Worm (Caenorhabditis elegans) whole organism, L1 larva: Measurements from ENCODE around the gene nspf-2.

ENCODE experiments used
- C04F5.9 ChIP-seq: sonication (generic microtip); optimal IDR thresholded peaks from 2 replicates; lab custom pipeline; 2016; ENCODE audit warnings: missing genetic modification characterization, missing compliant biosample characterization
- ces-1 ChIP-seq: fragments of 150-350 bp; optimal IDR thresholded peaks from 2 replicates; lab custom pipeline; 2014; ENCODE audit warnings: missing biosample characterization, missing genetic modification reagents, missing genetic modification characterization
- dpl-1 ChIP-seq, 3 experiments: fragments of 150-350 bp in 2 of 3; sonication (generic microtip) in 1 of 3; optimal IDR thresholded peaks; 2 replicates each; lab custom pipeline; 2014 to 2017; ENCODE audit warnings: missing biosample characterization in 3 of 3, missing genetic modification characterization in 3 of 3, missing genetic modification reagents in 3 of 3
- lin-39 ChIP-seq: fragments of 150-350 bp; optimal IDR thresholded peaks from 2 replicates; lab custom pipeline; 2014; ENCODE audit warnings: missing biosample characterization, missing genetic modification reagents, missing genetic modification characterization
- lir-3 ChIP-seq: sonication (generic microtip); optimal IDR thresholded peaks from 2 replicates; lab custom pipeline; 2016; ENCODE audit warnings: mild to moderate bottlenecking, missing genetic modification characterization, moderate library complexity, missing compliant biosample characterization; ENCODE audit not compliant: poor library complexity
- lsy-2 ChIP-seq, 2 experiments: fragments of 150-350 bp; optimal IDR thresholded peaks; 2 replicates each; lab custom pipeline; 2014; ENCODE audit warnings: missing biosample characterization in 2 of 2, missing genetic modification characterization in 2 of 2
- mdl-1 ChIP-seq, 2 experiments: fragments of 150-350 bp; optimal IDR thresholded peaks; 2 replicates each; lab custom pipeline; 2014 to 2017; ENCODE audit warnings: missing biosample characterization in 2 of 2, missing genetic modification characterization in 2 of 2, inconsistent platforms in 1 of 2
- nhr-19 ChIP-seq: fragments of 200-800 bp; sonication (Bioruptor generic); conservative IDR thresholded peaks from 2 replicates; pipeline ENCODE4 v1.3.6; 2022; ENCODE audit warnings: missing genetic modification characterization, missing compliant biosample characterization
- nhr-77 ChIP-seq: fragments of 150-350 bp; optimal IDR thresholded peaks from 2 replicates; lab custom pipeline; 2014; ENCODE audit warnings: missing biosample characterization, missing genetic modification characterization
- skn-1 ChIP-seq: fragments of 150-350 bp; optimal IDR thresholded peaks from 2 replicates; lab custom pipeline; 2014; ENCODE audit warnings: missing biosample characterization, missing genetic modification characterization
- snpc-4 ChIP-seq: fragments of 150-350 bp; optimal IDR thresholded peaks from 2 replicates; lab custom pipeline; 2014; ENCODE audit warnings: missing biosample characterization, missing genetic modification characterization
- sptf-1 ChIP-seq: fragments of 150-350 bp; optimal IDR thresholded peaks from 2 replicates; lab custom pipeline; 2014; ENCODE audit warnings: missing biosample characterization, missing genetic modification characterization
- tbx-2 ChIP-seq: sonication (generic microtip); optimal IDR thresholded peaks from 2 replicates; lab custom pipeline; 2016; ENCODE audit warnings: missing genetic modification characterization, missing compliant biosample characterization
- unc-130 ChIP-seq: fragments of 150-350 bp; optimal IDR thresholded peaks from 2 replicates; lab custom pipeline; 2017; ENCODE audit warnings: missing biosample characterization, missing genetic modification characterization, inconsistent platforms

ce11 chrII:2719212-2719611 lies 30.5 kb downstream of the nspf-2 start:
- no peak for TF ChIP-seq nhr-19 (GFP tag; lab: Robert Waterston, UW)
- no peak for TF ChIP-seq skn-1 (tag; lab: Kevin White, UChicago)
- no peak for TF ChIP-seq ces-1 (GFP tag; lab: Kevin White, UChicago)
- no peak for TF ChIP-seq lin-39 (tag; lab: Kevin White, UChicago)
- no peak for TF ChIP-seq mdl-1 (tag; optimal IDR thresholded peaks at IDR 0.05; lab: Kevin White, UChicago)
- TF ChIP-seq C04F5.9 (tag; lab: Kevin White, UChicago) = no peak
- no peak for TF ChIP-seq snpc-4 (tag; lab: Kevin White, UChicago)
- TF ChIP-seq lir-3 (tag; lab: Kevin White, UChicago) = no peak
- TF ChIP-seq dpl-1 (GFP tag; optimal IDR thresholded peaks at IDR 0.05; lab: Kevin White, UChicago) = no peak
- TF ChIP-seq sptf-1 (tag; lab: Kevin White, UChicago) = no peak
- TF ChIP-seq lsy-2 (tag; optimal IDR thresholded peaks at IDR 0.05; lab: Kevin White, UChicago) = no peak
- TF ChIP-seq tbx-2 (tag; lab: Kevin White, UChicago) = no peak
- no peak for TF ChIP-seq nhr-77 (tag; lab: Kevin White, UChicago)
- TF ChIP-seq unc-130 = no peak
